Worm (Caenorhabditis elegans): ENCODE measurements around the gene R05A10.3.

ce11 chrIV:14191919-14192318 is 15.6 kb upstream of the R05A10.3 start, which contains the start of gene K01G12.22:
- TF ChIP-seq ref-1 (GFP tag; conservative IDR thresholded peaks at IDR 0.05): no peak
- TF ChIP-seq flt-1 (GFP tag; IDR thresholded peaks at IDR 0.05): no peak
- no peak for TF ChIP-seq ztf-29 (GFP tag; IDR thresholded peaks at IDR 0.05)
- TF ChIP-seq ztf-23 (GFP tag; IDR thresholded peaks at IDR 0.05): no peak
- no peak for TF ChIP-seq tab-1 (GFP tag; IDR thresholded peaks at IDR 0.05)
- TF ChIP-seq cog-1 (tag; optimal IDR thresholded peaks at IDR 0.05): no peak

Measured in whole organism, midembryonic.